Fruit fly (Drosophila melanogaster): ENCODE data around the gene CG10428.

dm6 chr2L:18934588-18934987 lies 14.1 kb upstream of the CG10428 start:
- TF ChIP-seq h (optimal IDR thresholded peaks at IDR 0.05) (no peak), insv (optimal IDR thresholded peaks at IDR 0.05) (no peak), psq (optimal IDR thresholded peaks at IDR 0.05) (no peak), ttk (optimal IDR thresholded peaks at IDR 0.05) (no peak)
